Worm (Caenorhabditis elegans): ENCODE measurements around the gene F45D11.7.
"Not testable (repeated sequence)": the region's sequence is repeated elsewhere in the genome, so short reads cannot be mapped to it uniquely, and the experiment has no call there.

The F45D11.7 gene

DNA sequence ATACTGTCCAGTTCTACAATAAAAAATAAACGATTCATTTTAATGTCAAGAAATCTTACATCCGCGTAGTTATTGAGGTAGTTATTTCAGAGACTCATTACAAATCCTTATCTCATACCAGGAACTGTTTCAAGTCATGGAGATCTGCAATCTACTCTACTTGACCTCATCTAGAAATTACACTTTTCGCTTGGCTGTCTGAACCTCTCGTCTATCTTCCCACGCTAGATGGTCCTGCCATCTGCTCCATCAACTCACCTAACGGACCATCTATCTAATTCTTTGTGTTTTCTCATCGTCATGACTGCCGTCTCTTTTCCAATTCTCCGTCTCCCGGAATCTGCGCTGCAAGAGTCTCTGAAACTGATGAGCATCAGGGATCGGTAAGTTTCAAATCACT is at the start of gene F45D11.7:
Gene F45D11.7, plus strand, starts transcription at position 301 of the 400 bp plus-strand sequence.
- TF ChIP-seq unc-42 (tag; optimal IDR thresholded peaks at IDR 0.05); C38D4.7 (GFP tag; optimal IDR thresholded peaks at IDR 0.05); hlh-8 (tag; optimal IDR thresholded peaks at IDR 0.05): not testable (repeated sequence)

- TF ChIP-seq nhr-11 (tag; optimal IDR thresholded peaks at IDR 0.05) (no peak), pha-2 (tag; optimal IDR thresholded peaks at IDR 0.05) (no peak), ttx-3 (tag; optimal IDR thresholded peaks at IDR 0.05) (no peak), C08G9.2 (tag; optimal IDR thresholded peaks at IDR 0.05) (no peak), F13H6.1 (tag; optimal IDR thresholded peaks at IDR 0.05) (no peak), Y22D7AL.16 (tag; optimal IDR thresholded peaks at IDR 0.05) (no peak), elt-4 (tag; optimal IDR thresholded peaks at IDR 0.05) (no peak), ztf-16 (tag; optimal IDR thresholded peaks at IDR 0.05) (no peak), nhr-232 (tag; optimal IDR thresholded peaks at IDR 0.05) (no peak), K09A11.1 (tag; optimal IDR thresholded peaks at IDR 0.05; ENCODE audit: insufficient read depth) (no peak)
These were observed 46.2 kb upstream of the F45D11.7 start, which contains the start of gene fbxc-32 for ce11 chrII:948091-948490. Gene fbxc-32, minus strand, starts transcription at chrII:948191.

- TF ChIP-seq fkh-10 (GFP tag; optimal IDR thresholded peaks at IDR 0.05): no peak
- no peak for TF ChIP-seq ztf-16 (tag; optimal IDR thresholded peaks at IDR 0.05)
- TF ChIP-seq nhr-11 (tag; optimal IDR thresholded peaks at IDR 0.05): no peak
- no peak for TF ChIP-seq pha-2 (tag; optimal IDR thresholded peaks at IDR 0.05)
- peak; percentile 46 for TF ChIP-seq ceh-48 (tag; optimal IDR thresholded peaks at IDR 0.05)
- TF ChIP-seq ceh-30 (tag; optimal IDR thresholded peaks at IDR 0.05): no peak
- TF ChIP-seq ceh-19 (GFP tag; optimal IDR thresholded peaks at IDR 0.05): peak; percentile 28
These were observed 44.0 kb upstream of the F45D11.7 start for ce11 chrII:950374-950773.

- TF ChIP-seq odd-2 (tag; optimal IDR thresholded peaks at IDR 0.05) (no peak), unc-86 (tag; optimal IDR thresholded peaks at IDR 0.05) (no peak), C38D4.7 (GFP tag; optimal IDR thresholded peaks at IDR 0.05) (no peak), unc-55 (GFP tag; optimal IDR thresholded peaks at IDR 0.05) (no peak), nhr-232 (tag; optimal IDR thresholded peaks at IDR 0.05) (no peak), hlh-8 (tag; optimal IDR thresholded peaks at IDR 0.05) (no peak), mec-3 (tag; optimal IDR thresholded peaks at IDR 0.05; ENCODE audit: borderline replicate concordance) (no peak), hlh-30 (tag; optimal IDR thresholded peaks at IDR 0.05; ENCODE audit: insufficient read depth) (peak; percentile 60), pat-9 (tag; optimal IDR thresholded peaks at IDR 0.05) (no peak), ceh-2 (tag; optimal IDR thresholded peaks at IDR 0.05) (no peak), C08G9.2 (tag; optimal IDR thresholded peaks at IDR 0.05) (no peak), ceh-48 (tag; optimal IDR thresholded peaks at IDR 0.05) (peak; percentile 6), dmd-4 (tag; optimal IDR thresholded peaks at IDR 0.05; ENCODE audit: borderline replicate concordance) (no peak), ztf-16 (tag; optimal IDR thresholded peaks at IDR 0.05) (no peak), ets-4 (tag; optimal IDR thresholded peaks at IDR 0.05) (no peak), pha-4 (tag; optimal IDR thresholded peaks at IDR 0.05) (no peak)
These were observed 41.3 kb upstream of the F45D11.7 start for ce11 chrII:953052-953451.

DNA sequence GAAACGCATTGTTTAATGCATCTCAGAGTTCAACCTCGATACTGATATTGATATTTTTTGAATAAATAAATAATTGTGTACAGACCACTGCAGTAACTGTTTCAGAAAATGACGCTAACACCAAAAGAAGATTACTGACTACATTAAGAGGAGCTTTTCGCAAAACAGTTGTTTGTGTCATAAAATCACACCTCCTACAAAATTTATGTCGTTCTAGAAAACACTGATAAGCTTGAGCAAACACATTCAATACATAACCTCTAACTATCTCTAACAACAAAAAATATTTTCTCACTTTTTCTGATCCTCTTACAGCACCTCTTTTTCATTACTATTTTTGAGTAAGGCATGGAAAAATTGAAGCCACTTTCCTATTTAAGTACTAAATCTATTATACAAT is 39.7 kb upstream of the F45D11.7 start, which contains the start of gene fbxc-7:
Gene fbxc-7, plus strand, starts transcription at position 301 of the 400 bp plus-strand sequence.
- not testable (repeated sequence) for TF ChIP-seq tbx-7 (tag; optimal IDR thresholded peaks at IDR 0.05); pag-3 (tag; optimal IDR thresholded peaks at IDR 0.05; ENCODE audit: borderline replicate concordance); ceh-19 (GFP tag; optimal IDR thresholded peaks at IDR 0.05)

DNA sequence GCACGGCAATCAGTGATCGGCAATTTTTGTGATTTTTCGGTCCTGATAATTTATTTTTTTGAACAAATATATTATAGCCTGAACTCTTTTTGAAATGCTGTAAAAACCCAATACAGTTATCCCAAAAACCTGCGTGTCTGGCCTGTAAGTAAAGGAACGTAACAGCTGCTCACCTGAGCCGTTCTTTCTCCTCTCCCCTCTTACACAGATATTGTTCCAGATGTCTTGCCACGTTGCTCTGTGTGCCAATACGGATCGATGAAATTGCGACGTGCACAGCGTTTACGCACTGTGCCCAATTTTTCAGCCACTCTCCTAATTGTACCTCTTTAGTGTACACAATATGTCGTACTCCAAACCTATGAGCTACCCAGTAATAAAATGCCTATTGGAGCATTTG is 35.7 kb upstream of the F45D11.7 start, which contains the start of gene sdz-4:
Gene sdz-4, plus strand, starts transcription at position 301 of the 400 bp plus-strand sequence.
- TF ChIP-seq ceh-22 (tag; optimal IDR thresholded peaks at IDR 0.05) (no peak), ets-4 (tag; optimal IDR thresholded peaks at IDR 0.05) (no peak), mec-3 (tag; optimal IDR thresholded peaks at IDR 0.05; ENCODE audit: borderline replicate concordance) (no peak), pros-1 (tag; optimal IDR thresholded peaks at IDR 0.05) (no peak)
